Worm (Caenorhabditis elegans): ENCODE data around the gene srlf-34.

srlf-34 gene

DNA sequence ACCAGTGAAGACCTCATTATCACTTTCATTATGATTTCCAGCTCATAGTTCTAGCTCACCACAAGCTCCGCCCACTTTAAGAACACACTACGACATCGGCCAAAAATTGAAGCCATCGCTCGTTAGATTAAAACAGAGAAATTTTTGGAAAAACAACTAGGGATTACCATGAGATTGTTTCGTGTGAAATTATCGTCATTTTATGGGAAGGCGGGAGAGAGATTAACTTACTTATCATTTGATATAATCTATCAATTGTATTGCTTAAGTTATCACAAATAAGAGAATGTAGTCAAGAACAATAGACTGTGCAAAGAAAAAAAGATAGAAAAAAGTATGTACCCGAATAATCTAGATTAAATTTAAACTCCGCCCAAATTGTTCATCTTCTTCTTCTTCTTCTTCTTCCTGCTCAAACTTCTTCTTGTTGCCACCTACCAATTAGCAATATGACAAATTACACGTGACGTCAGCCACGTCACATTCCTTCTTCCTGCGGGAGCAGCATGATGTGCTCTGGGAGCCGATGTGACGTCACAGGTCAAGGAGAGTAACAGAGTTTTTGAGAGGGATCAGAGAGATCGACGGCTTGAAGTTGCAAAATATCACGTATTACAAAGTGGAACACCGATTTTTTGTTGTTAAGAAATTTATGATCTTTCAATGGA lies 11.9 kb upstream of the srlf-34 start, which contains the start of gene nep-26:
TSS of gene nep-26 (minus strand) at position 51 of the 668 bp plus-strand sequence.
- TF ChIP-seq hmg-4 (GFP tag; optimal IDR thresholded peaks at IDR 0.05) (no peak), B0310.2 (tag; optimal IDR thresholded peaks at IDR 0.05) (no peak)

DNA sequence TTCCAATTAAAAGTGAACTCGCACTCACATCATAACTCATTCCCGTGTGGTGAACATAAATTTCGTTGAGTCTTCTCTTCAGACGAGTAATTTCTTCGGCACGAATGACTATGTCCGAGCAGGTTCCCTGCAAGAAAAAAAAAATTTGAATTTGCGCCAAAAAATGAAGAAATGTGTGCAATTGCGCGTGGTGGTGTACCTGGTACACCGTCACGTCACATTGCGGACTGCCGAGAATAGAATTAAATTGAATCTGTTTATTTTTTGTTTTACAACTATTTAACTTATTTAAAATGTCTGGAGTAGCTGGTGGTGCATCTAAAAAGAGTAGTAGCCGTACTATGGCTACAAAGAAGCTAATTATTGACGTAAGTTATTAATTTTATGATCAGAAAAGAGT lies 11.1 kb upstream of the srlf-34 start, which contains the start of gene mdt-22:
TSS of gene mdt-22 (plus strand) at position 263 of the 400 bp plus-strand sequence.
- TF ChIP-seq hnd-1 (tag; optimal IDR thresholded peaks at IDR 0.05) (no peak), ets-7 (tag; optimal IDR thresholded peaks at IDR 0.05) (no peak), flt-1 (GFP tag; IDR thresholded peaks at IDR 0.05) (no peak), ceh-36 (tag; optimal IDR thresholded peaks at IDR 0.05) (no peak), hmg-4 (GFP tag; optimal IDR thresholded peaks at IDR 0.05) (no peak), ama-1 (optimal IDR thresholded peaks at IDR 0.05) (no peak), sea-1 (GFP tag; conservative IDR thresholded peaks at IDR 0.05) (no peak), pes-1 (GFP tag; IDR thresholded peaks at IDR 0.05) (peak; percentile 54; the same call in 1 of the 2 replicates), B0310.2 (tag; optimal IDR thresholded peaks at IDR 0.05) (no peak), tra-4 (tag; optimal IDR thresholded peaks at IDR 0.05) (no peak), ceh-13 (GFP tag; optimal IDR thresholded peaks at IDR 0.05) (no peak), tbx-37 (GFP tag; conservative IDR thresholded peaks at IDR 0.05) (peak; percentile 54; the same call in 1 of the 2 replicates), aly-1 (tag; optimal IDR thresholded peaks at IDR 0.05) (no peak), hmbx-1 (tag; optimal IDR thresholded peaks at IDR 0.05) (no peak), F13C5.2 (tag; optimal IDR thresholded peaks at IDR 0.05) (peak; percentile 88), tbx-11 (GFP tag; IDR thresholded peaks at IDR 0.05) (no peak), scrt-1 (GFP tag; IDR thresholded peaks at IDR 0.05) (no peak)

DNA sequence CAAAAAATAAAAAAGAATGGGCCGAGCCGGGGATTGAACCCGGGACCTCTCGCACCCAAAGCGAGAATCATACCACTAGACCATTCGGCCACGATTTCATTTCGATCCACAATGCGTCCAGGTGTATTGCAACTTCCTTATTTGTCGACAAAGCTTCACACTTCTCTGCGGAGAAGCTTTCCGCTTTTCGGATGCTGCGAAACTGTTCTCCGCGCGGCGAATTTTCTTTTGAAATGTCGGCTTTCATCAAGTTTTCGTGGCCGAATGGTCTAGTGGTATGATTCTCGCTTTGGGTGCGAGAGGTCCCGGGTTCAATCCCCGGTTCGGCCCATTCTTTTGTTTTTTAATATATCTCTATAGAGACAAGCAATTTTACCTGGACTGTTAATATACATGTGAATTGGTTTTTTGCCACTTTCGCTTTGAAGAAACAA lies 9.9 kb upstream of the srlf-34 start:
- TF ChIP-seq tbx-11 (GFP tag; IDR thresholded peaks at IDR 0.05): 0 out of 2 replicates have a peak, but pooled peaks have one; percentile 37

DNA sequence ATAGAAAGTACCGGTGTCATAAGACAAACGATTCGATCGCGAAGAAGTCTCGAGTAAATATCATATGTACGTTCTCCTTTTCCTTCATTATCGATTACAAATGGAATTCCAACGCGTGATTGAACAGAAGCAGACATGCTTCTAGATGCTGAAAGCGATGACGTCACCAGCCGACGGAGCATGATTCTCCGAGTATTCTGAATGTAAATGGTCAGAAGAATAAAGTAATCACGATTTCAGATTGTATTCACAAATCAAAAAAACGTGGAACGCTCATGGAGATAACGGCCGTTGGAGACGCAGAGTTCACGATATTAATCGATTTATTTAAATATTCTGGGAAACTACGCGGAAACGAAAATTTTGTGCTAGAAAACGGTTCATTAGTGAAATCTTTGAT lies 9.4 kb upstream of the srlf-34 start, which contains the start of gene clpp-1:
TSS of gene clpp-1 (minus strand) at position 197 of the 400 bp plus-strand sequence.
- TF ChIP-seq ama-1 (optimal IDR thresholded peaks at IDR 0.05) (no peak), pes-1 (GFP tag; IDR thresholded peaks at IDR 0.05) (no peak), aly-1 (tag; optimal IDR thresholded peaks at IDR 0.05) (no peak), flt-1 (GFP tag; IDR thresholded peaks at IDR 0.05) (no peak), tbx-37 (GFP tag; conservative IDR thresholded peaks at IDR 0.05) (no peak), tra-4 (tag; optimal IDR thresholded peaks at IDR 0.05) (no peak), ets-7 (tag; optimal IDR thresholded peaks at IDR 0.05) (no peak), ceh-36 (tag; optimal IDR thresholded peaks at IDR 0.05) (no peak), scrt-1 (GFP tag; IDR thresholded peaks at IDR 0.05) (no peak)

DNA sequence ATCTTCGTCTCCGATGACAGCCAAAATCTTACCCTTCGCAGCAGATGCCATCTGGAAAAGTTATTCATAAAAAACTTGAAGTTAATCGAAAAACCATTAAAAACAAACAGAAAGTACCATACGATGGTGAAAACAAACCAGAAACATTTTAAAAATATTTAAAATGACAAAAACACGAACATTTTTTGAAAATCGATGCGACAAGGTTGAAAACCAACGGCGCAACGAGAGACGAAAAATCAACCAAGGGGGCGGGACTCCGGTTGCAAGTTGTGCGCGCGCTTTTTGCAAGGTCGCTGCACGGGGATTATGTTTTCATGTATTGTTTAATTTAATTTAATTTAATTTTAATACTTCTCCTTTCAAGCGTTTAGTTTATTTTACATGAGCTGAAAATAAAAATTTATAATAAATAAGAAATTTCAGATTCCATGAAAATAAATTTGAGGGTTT lies 8.4 kb upstream of the srlf-34 start, which contains the start of gene vha-9:
TSS of gene vha-9 (minus strand) at position 51 of the 453 bp plus-strand sequence.
- no peak for TF ChIP-seq tbx-37 (GFP tag; conservative IDR thresholded peaks at IDR 0.05)
- TF ChIP-seq F13C5.2 (tag; optimal IDR thresholded peaks at IDR 0.05): peak; percentile 36
- TF ChIP-seq scrt-1 (GFP tag; IDR thresholded peaks at IDR 0.05): peak; percentile 29; the same call in 1 of the 2 replicates
- TF ChIP-seq hmg-4 (GFP tag; optimal IDR thresholded peaks at IDR 0.05): peak; percentile 43
- TF ChIP-seq hmbx-1 (tag; optimal IDR thresholded peaks at IDR 0.05): no peak
- TF ChIP-seq ceh-36 (tag; optimal IDR thresholded peaks at IDR 0.05): peak; percentile 67

- TF ChIP-seq scrt-1 (GFP tag; IDR thresholded peaks at IDR 0.05): 0 out of 2 replicates have a peak, but pooled peaks have one; percentile 56
Observed at ce11 chrII:10304736-10305135, 7.4 kb upstream of the srlf-34 start.

DNA sequence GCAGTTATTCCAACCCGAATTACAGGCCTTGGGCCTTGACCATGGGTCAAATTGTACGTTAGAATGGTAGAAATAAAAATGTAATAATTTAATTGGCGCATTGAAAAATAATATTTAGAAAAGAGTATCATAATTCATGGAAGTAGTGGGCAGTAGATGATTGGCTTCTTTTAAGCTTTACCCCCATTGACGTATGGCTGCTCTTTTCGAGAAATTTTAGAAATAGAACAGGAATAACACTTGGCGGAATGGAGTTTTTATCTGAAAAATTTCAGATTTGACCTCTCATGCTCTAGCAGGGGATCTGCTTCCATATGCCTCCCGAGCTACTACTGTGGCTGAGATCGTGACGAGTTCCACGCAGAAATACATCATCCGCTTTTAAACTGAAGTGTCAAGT lies 3.4 kb upstream of the srlf-34 start, which contains the start of gene gcy-4:
TSS of gene gcy-4 (minus strand) at position 101 of the 400 bp plus-strand sequence.
- TF ChIP-seq scrt-1 (GFP tag; IDR thresholded peaks at IDR 0.05) (no peak), ceh-13 (GFP tag; optimal IDR thresholded peaks at IDR 0.05) (no peak), pes-1 (GFP tag; IDR thresholded peaks at IDR 0.05) (no peak), flt-1 (GFP tag; IDR thresholded peaks at IDR 0.05) (no peak), hmg-4 (GFP tag; optimal IDR thresholded peaks at IDR 0.05) (no peak)

- TF ChIP-seq hmg-4 (GFP tag; optimal IDR thresholded peaks at IDR 0.05) (no peak), tbx-11 (GFP tag; IDR thresholded peaks at IDR 0.05) (no peak)
Observed at ce11 chrII:10309337-10309736, 2.8 kb upstream of the srlf-34 start, which contains the start of gene ZK970.8. ZK970.8 (plus strand) TSS chrII:10309637.

DNA sequence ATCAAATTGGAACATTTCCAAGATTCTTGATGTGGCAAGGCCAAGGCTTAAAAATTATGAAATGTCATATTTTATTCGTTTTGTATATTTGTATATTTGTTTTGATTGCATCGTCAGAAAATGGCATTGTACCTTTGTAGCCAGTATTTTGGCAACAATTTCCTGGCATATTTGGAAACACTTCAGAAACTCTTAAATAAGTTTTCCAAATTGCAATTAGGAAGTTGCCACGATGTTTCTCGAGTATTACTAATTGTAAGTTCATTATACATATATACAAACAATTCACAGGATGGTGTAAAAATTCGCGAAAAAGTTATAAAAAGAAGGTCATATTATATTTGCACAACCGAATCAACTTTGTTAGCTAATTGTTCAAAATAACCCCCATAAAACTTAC lies 3.2 kb downstream of the srlf-34 start, which contains the start of gene idpp-8:
TSS of gene idpp-8 (plus strand) at position 301 of the 400 bp plus-strand sequence.
- TF ChIP-seq aly-1 (tag; optimal IDR thresholded peaks at IDR 0.05) (no peak), hmbx-1 (tag; optimal IDR thresholded peaks at IDR 0.05) (no peak), B0310.2 (tag; optimal IDR thresholded peaks at IDR 0.05) (no peak), ets-7 (tag; optimal IDR thresholded peaks at IDR 0.05) (no peak), pes-1 (GFP tag; IDR thresholded peaks at IDR 0.05) (no peak), hnd-1 (tag; optimal IDR thresholded peaks at IDR 0.05) (no peak)

Data from whole organism, early embryonic.